Fruit fly (Drosophila melanogaster): ENCODE data around the gene Orc2.

- no peak for TF ChIP-seq CG6854 (GFP tag; optimal IDR thresholded peaks at IDR 0.05)
- TF ChIP-seq Hr4 (GFP tag; optimal IDR thresholded peaks at IDR 0.05), result peak; percentile 34
Measured at dm6 chr3R:13934618-13935017, 30.1 kb upstream of the Orc2 start.

Data from whole organism, prepupa.